Worm (Caenorhabditis elegans): Measurements from ENCODE around the gene Y6E2A.4.

- TF ChIP-seq fkh-10 (GFP tag; optimal IDR thresholded peaks at IDR 0.05): no peak
- TF ChIP-seq lin-11 (tag; optimal IDR thresholded peaks at IDR 0.05): no peak
- no peak for TF ChIP-seq nhr-232 (tag; optimal IDR thresholded peaks at IDR 0.05)
- TF ChIP-seq ahr-1 (tag; optimal IDR thresholded peaks at IDR 0.05): no peak
- no peak for TF ChIP-seq odd-2 (tag; optimal IDR thresholded peaks at IDR 0.05)
- TF ChIP-seq pha-4 (tag; optimal IDR thresholded peaks at IDR 0.05): no peak
- no peak for TF ChIP-seq hlh-15 (tag; optimal IDR thresholded peaks at IDR 0.05)
- TF ChIP-seq unc-55 (GFP tag; optimal IDR thresholded peaks at IDR 0.05): no peak
Observed at ce11 chrV:15721431-15721830, 4.9 kb upstream of the Y6E2A.4 start.
